Worm (Caenorhabditis elegans): ENCODE measurements around the gene T03G6.7.

DNA sequence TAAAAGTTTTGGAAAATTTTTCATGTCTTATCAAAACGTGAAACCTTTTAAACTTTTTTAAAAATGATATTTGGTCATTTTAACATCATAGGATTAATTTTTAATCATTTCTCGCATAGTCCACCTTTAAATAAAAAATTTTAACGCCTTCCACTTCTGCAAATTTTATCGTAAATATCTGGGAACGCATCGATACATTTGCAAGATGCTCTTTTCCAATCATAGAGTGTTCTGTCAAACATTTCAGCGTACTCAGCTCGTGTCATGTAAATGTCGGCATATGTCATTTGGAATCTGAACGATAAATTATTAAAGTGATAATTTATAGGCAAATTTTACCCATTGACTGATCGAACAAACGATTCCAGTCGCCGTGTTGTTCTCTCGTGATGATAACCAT is 33.9 kb upstream of the T03G6.7 start, which contains the start of gene F52H2.5:
- TF ChIP-seq elt-3 (tag; optimal IDR thresholded peaks at IDR 0.05): no peak
- TF ChIP-seq rnt-1 (tag; optimal IDR thresholded peaks at IDR 0.05): no peak
- no peak for TF ChIP-seq unc-62 (GFP tag; optimal IDR thresholded peaks at IDR 0.05)
- TF ChIP-seq unc-130 (tag; optimal IDR thresholded peaks at IDR 0.05): no peak
- no peak for TF ChIP-seq nhr-11 (tag; optimal IDR thresholded peaks at IDR 0.05)

Measured in whole organism, L1 larva.